Fruit fly (Drosophila melanogaster): Measurements from ENCODE around the gene CG5281.
A peak's percentile ranks its signal among the peaks of the same experiment; 100 is the strongest.

Gene CG5281

dm6 chr3R:11437528-11437927 lies 1.9 kb downstream of the CG5281 start, which contains the start of gene CG17230 (continued):
- TF ChIP-seq schlank (tag; optimal IDR thresholded peaks at IDR 0.05), result no peak
- TF ChIP-seq Hmx (GFP tag; optimal IDR thresholded peaks at IDR 0.05), result no peak
- no peak for TF ChIP-seq Eip74EF (GFP tag; optimal IDR thresholded peaks at IDR 0.05)
- TF ChIP-seq CG17361 (GFP tag; IDR thresholded peaks at IDR 0.05), result no peak
- no peak for TF ChIP-seq CG31365 (tag; optimal IDR thresholded peaks at IDR 0.05)
- no peak for TF ChIP-seq bsh (GFP tag; optimal IDR thresholded peaks at IDR 0.05)
- no peak for TF ChIP-seq CG6254 (GFP tag; optimal IDR thresholded peaks at IDR 0.05)
- TF ChIP-seq Atf3 (GFP tag; optimal IDR thresholded peaks at IDR 0.05), result no peak
- no peak for TF ChIP-seq pnt (GFP tag; optimal IDR thresholded peaks at IDR 0.05)
- TF ChIP-seq CG6813 (GFP tag; optimal IDR thresholded peaks at IDR 0.05), result no peak
- TF ChIP-seq CG18476 (GFP tag; optimal IDR thresholded peaks at IDR 0.05), result no peak
- peak; percentile 1 for TF ChIP-seq gro (GFP tag; optimal IDR thresholded peaks at IDR 0.05)
- no peak for TF ChIP-seq Ets65A (GFP tag)
- no peak for TF ChIP-seq CG17359 (tag; optimal IDR thresholded peaks at IDR 0.05)
- TF ChIP-seq CG10209 (GFP tag; optimal IDR thresholded peaks at IDR 0.05), result no peak
- TF ChIP-seq Sin3A (optimal IDR thresholded peaks at IDR 0.05), result no peak
- TF ChIP-seq Meics (GFP tag; optimal IDR thresholded peaks at IDR 0.05), result no peak
- no peak for TF ChIP-seq CG18764 (GFP tag; optimal IDR thresholded peaks at IDR 0.05)
- TF ChIP-seq slbo (GFP tag; IDR thresholded peaks at IDR 0.05), result peak; percentile 10; the same call in 1 of the 2 replicates
- TF ChIP-seq tgo (GFP tag; IDR thresholded peaks at IDR 0.05), result no peak
- no peak for TF ChIP-seq Hr39 (optimal IDR thresholded peaks at IDR 0.05)
- no peak for TF ChIP-seq CG8359 (GFP tag; optimal IDR thresholded peaks at IDR 0.05; ENCODE audit: borderline replicate concordance)
- peak; percentile 38 for TF ChIP-seq CG1603 (tag; optimal IDR thresholded peaks at IDR 0.05)
- TF ChIP-seq rib (GFP tag; IDR thresholded peaks at IDR 0.05), result no peak
- no peak for TF ChIP-seq CG10543 (GFP tag; optimal IDR thresholded peaks at IDR 0.05)
- no peak for TF ChIP-seq ap (GFP tag; IDR thresholded peaks at IDR 0.05)
- TF ChIP-seq CG10959 (GFP tag; IDR thresholded peaks at IDR 0.05), result no peak
- no peak for TF ChIP-seq sc (optimal IDR thresholded peaks at IDR 0.05)
- TF ChIP-seq sc (GFP tag; optimal IDR thresholded peaks at IDR 0.05), result no peak
- TF ChIP-seq Dbx (GFP tag; IDR thresholded peaks at IDR 0.05), result no peak
- no peak for TF ChIP-seq run (tag; optimal IDR thresholded peaks at IDR 0.05)
- peak; percentile 31 for TF ChIP-seq CG11504 (tag; optimal IDR thresholded peaks at IDR 0.05)
- no peak for TF ChIP-seq en (GFP tag; optimal IDR thresholded peaks at IDR 0.05)
- TF ChIP-seq CG9437 (GFP tag; optimal IDR thresholded peaks at IDR 0.05), result no peak
- TF ChIP-seq E2f2 (GFP tag; IDR thresholded peaks at IDR 0.05), result peak; percentile 49
- no peak for TF ChIP-seq Atf6 (GFP tag; IDR thresholded peaks at IDR 0.05)
- TF ChIP-seq psq (GFP tag; optimal IDR thresholded peaks at IDR 0.05), result no peak
- no peak for TF ChIP-seq Usf (GFP tag; optimal IDR thresholded peaks at IDR 0.05)
- peak; percentile 50; the same call in 2 of the 3 replicates for TF ChIP-seq ci (GFP tag; IDR thresholded peaks at IDR 0.05)
- no peak for TF ChIP-seq H2.0 (GFP tag; IDR thresholded peaks at IDR 0.05)
- no peak for TF ChIP-seq fu2 (GFP tag; optimal IDR thresholded peaks at IDR 0.05)
- TF ChIP-seq pum (GFP tag; optimal IDR thresholded peaks at IDR 0.05), result no peak
- no peak for TF ChIP-seq klu (GFP tag; IDR thresholded peaks at IDR 0.05)
- TF ChIP-seq jigr1 (GFP tag; IDR thresholded peaks at IDR 0.05), result no peak
- no peak for TF ChIP-seq tx (GFP tag; optimal IDR thresholded peaks at IDR 0.05)
- TF ChIP-seq Mes4 (GFP tag; optimal IDR thresholded peaks at IDR 0.05), result no peak
- no peak for TF ChIP-seq onecut (GFP tag; IDR thresholded peaks at IDR 0.05)
- TF ChIP-seq CG14710 (tag; optimal IDR thresholded peaks at IDR 0.05), result peak; percentile 43
- TF ChIP-seq CG2875 (GFP tag; optimal IDR thresholded peaks at IDR 0.05), result no peak
- TF ChIP-seq Xbp1 (GFP tag; optimal IDR thresholded peaks at IDR 0.05), result no peak
- no peak for TF ChIP-seq dimm (GFP tag; IDR thresholded peaks at IDR 0.05)
- no peak for TF ChIP-seq Hand (GFP tag; optimal IDR thresholded peaks at IDR 0.05)
- no peak for TF ChIP-seq Max (GFP tag; optimal IDR thresholded peaks at IDR 0.05)

Measured in whole organism, embryonic.